Worm (Caenorhabditis elegans) whole organism, L4 larva: ENCODE data around the gene B0302.2.
A peak's percentile ranks its signal among the peaks of the same experiment; 100 is the strongest.

Experiments used
- D1046.2 ChIP-seq: fragments of 200-800 bp; sonication (Bioruptor generic); IDR thresholded peaks from 2 replicates; pipeline ENCODE4 v1.3.6; 2022; ENCODE audit warnings: missing genetic modification characterization, missing compliant biosample characterization
- T26A8.4 ChIP-seq: fragments of 200-800 bp; sonication (Bioruptor generic); IDR thresholded peaks from 2 replicates; pipeline ENCODE4 v1.3.6; 2022; ENCODE audit warnings: missing genetic modification characterization, missing compliant biosample characterization
- Y75B8A.6 ChIP-seq: fragments of 200-800 bp; sonication (Bioruptor generic); IDR thresholded peaks from 2 replicates; pipeline ENCODE4 v1.3.6; 2022; ENCODE audit warnings: missing genetic modification reagents, missing genetic modification characterization, missing compliant biosample characterization
- ZK546.5 ChIP-seq, 2 experiments: sonication (generic microtip); optimal IDR thresholded peaks; 2 replicates each; lab custom pipeline; 2017; ENCODE audit warnings: missing biosample characterization in 2 of 2, missing genetic modification characterization in 2 of 2
- aha-1 ChIP-seq: fragments of 150-350 bp; peaks from one replicate; lab custom pipeline; 2014; ENCODE audit warnings: missing biosample characterization, missing genetic modification characterization
- ama-1 ChIP-seq: fragments of 150-350 bp; optimal IDR thresholded peaks from 2 replicates; lab custom pipeline; 2014; ENCODE audit warnings: inconsistent platforms, mixed read lengths
- attf-4 ChIP-seq: sonication (generic microtip); optimal IDR thresholded peaks from 3 replicates; lab custom pipeline; 2017; ENCODE audit warnings: missing biosample characterization, missing genetic modification characterization
- ceh-32 ChIP-seq: sonication (generic microtip); optimal IDR thresholded peaks from 2 replicates; lab custom pipeline; 2016; ENCODE audit warnings: mild to moderate bottlenecking, missing genetic modification characterization, missing compliant biosample characterization; ENCODE audit not compliant: poor library complexity
- ceh-62 ChIP-seq: sonication (generic microtip); optimal IDR thresholded peaks from 2 replicates; lab custom pipeline; 2017; ENCODE audit warnings: missing biosample characterization, missing genetic modification characterization
- daf-12 ChIP-seq: fragments of 150-350 bp; optimal IDR thresholded peaks from 2 replicates; lab custom pipeline; 2014; ENCODE audit warnings: missing biosample characterization, missing genetic modification reagents, missing genetic modification characterization
- daf-16 ChIP-seq, 3 experiments: sonication (generic microtip); optimal IDR thresholded peaks; 2 replicates each; lab custom pipeline; 2016 to 2017; ENCODE audit warnings: missing genetic modification characterization in 3 of 3, missing genetic modification reagents in 3 of 3, mild to moderate bottlenecking in 2 of 3, missing compliant biosample characterization in 2 of 3, missing biosample characterization in 1 of 3, moderate library complexity in 1 of 3
- daf-8 ChIP-seq: fragments of 200-800 bp; sonication (Bioruptor generic); IDR thresholded peaks from 2 replicates; pipeline ENCODE4 v1.3.6; 2022; ENCODE audit warnings: missing genetic modification characterization, missing compliant biosample characterization
- dmd-6 ChIP-seq: fragments of 200-800 bp; sonication (Bioruptor generic); IDR thresholded peaks from 2 replicates; pipeline ENCODE4 v1.3.6; 2022; ENCODE audit warnings: missing genetic modification reagents, missing genetic modification characterization, missing compliant biosample characterization
- dve-1 ChIP-seq: sonication (generic microtip); optimal IDR thresholded peaks from 2 replicates; lab custom pipeline; 2017; ENCODE audit warnings: antibody characterized with exemption, mild to moderate bottlenecking, missing genetic modification characterization, missing compliant biosample characterization; ENCODE audit not compliant: insufficient read depth
- egl-27 ChIP-seq: sonication (generic microtip); optimal IDR thresholded peaks from 3 replicates; lab custom pipeline; 2017; ENCODE audit warnings: missing biosample characterization, missing genetic modification reagents, missing genetic modification characterization
- egl-43 ChIP-seq: fragments of 200-800 bp; sonication (Bioruptor generic); IDR thresholded peaks from 2 replicates; pipeline ENCODE4 v1.3.6; 2022; ENCODE audit warnings: missing genetic modification reagents, missing genetic modification characterization, missing compliant biosample characterization
- hlh-11 ChIP-seq: fragments of 200-800 bp; sonication (Bioruptor generic); optimal IDR thresholded peaks from 2 replicates; lab custom pipeline; 2018; ENCODE audit warnings: mild to moderate bottlenecking, missing genetic modification characterization, missing compliant biosample characterization
- hmg-1.1 ChIP-seq: fragments of 200-800 bp; sonication (Bioruptor generic); IDR thresholded peaks from 2 replicates; pipeline ENCODE4 v1.3.6; 2022; ENCODE audit warnings: missing genetic modification reagents, missing genetic modification characterization, missing compliant biosample characterization
- jun-1 ChIP-seq: fragments of 150-350 bp; optimal IDR thresholded peaks from 2 replicates; lab custom pipeline; 2014; ENCODE audit warnings: missing biosample characterization, missing genetic modification reagents, missing genetic modification characterization
- lin-13 ChIP-seq: fragments of 150-350 bp; optimal IDR thresholded peaks from 2 replicates; lab custom pipeline; 2014; ENCODE audit warnings: missing biosample characterization, missing genetic modification reagents, missing genetic modification characterization
- lin-15B ChIP-seq: fragments of 150-350 bp; sonication (generic microtip); optimal IDR thresholded peaks from 3 replicates; lab custom pipeline; 2014; ENCODE audit warnings: missing biosample characterization, missing genetic modification characterization
- madf-5 ChIP-seq, 2 experiments: fragments of 200-800 bp; sonication (Bioruptor generic); IDR thresholded peaks; 2 replicates each; pipeline ENCODE4 v1.3.6; 2022; ENCODE audit warnings: missing compliant biosample characterization in 2 of 2, missing genetic modification characterization in 2 of 2
- mdt-29 ChIP-seq: fragments of 200-800 bp; sonication (Bioruptor generic); IDR thresholded peaks from 2 replicates; pipeline ENCODE4 v1.3.6; 2022; ENCODE audit warnings: missing genetic modification reagents, missing genetic modification characterization, missing compliant biosample characterization
- mep-1 ChIP-seq: fragments of 150-350 bp; sonication (generic microtip); optimal IDR thresholded peaks from 3 replicates; lab custom pipeline; 2014; ENCODE audit warnings: missing biosample characterization, missing genetic modification characterization
- mes-2 ChIP-seq: sonication (generic microtip); optimal IDR thresholded peaks from 2 replicates; lab custom pipeline; 2016; ENCODE audit warnings: missing genotype, mild to moderate bottlenecking, missing genetic modification characterization, missing compliant biosample characterization; ENCODE audit not compliant: poor library complexity, severe bottlenecking
- mxl-3 ChIP-seq: fragments of 200-800 bp; sonication (Bioruptor generic); optimal IDR thresholded peaks from 2 replicates; lab custom pipeline; 2018; ENCODE audit warnings: mild to moderate bottlenecking, missing genetic modification characterization, missing compliant biosample characterization
- nhr-28 ChIP-seq: fragments of 150-350 bp; optimal IDR thresholded peaks from 2 replicates; lab custom pipeline; 2014; ENCODE audit warnings: missing biosample characterization, missing genetic modification characterization
- nhr-41 ChIP-seq: fragments of 200-800 bp; sonication (Bioruptor generic); IDR thresholded peaks from 2 replicates; pipeline ENCODE4 v1.3.6; 2022; ENCODE audit warnings: missing genetic modification reagents, missing genetic modification characterization, missing compliant biosample characterization
- nhr-42 ChIP-seq: fragments of 200-800 bp; sonication (Bioruptor generic); IDR thresholded peaks from 2 replicates; pipeline ENCODE4 v1.3.6; 2022; ENCODE audit warnings: missing genetic modification characterization, missing compliant biosample characterization
- nhr-6 ChIP-seq: fragments of 150-350 bp; optimal IDR thresholded peaks from 2 replicates; lab custom pipeline; 2014; ENCODE audit warnings: missing biosample characterization, missing genetic modification characterization
- nhr-76 ChIP-seq: fragments of 150-350 bp; optimal IDR thresholded peaks from 2 replicates; lab custom pipeline; 2014; ENCODE audit warnings: missing biosample characterization, missing genetic modification characterization
- pha-4 ChIP-seq, 2 experiments: fragments of 150-350 bp in 1 of 2; fragments of 200-800 bp in 1 of 2; sonication (Bioruptor generic) in 1 of 2; IDR thresholded peaks in 1 of 2; optimal IDR thresholded peaks in 1 of 2; 2 replicates each; pipeline versions ENCODE4 v1.3.6 to Lab custom; 2014 to 2022; ENCODE audit warnings: missing genetic modification characterization in 2 of 2, missing genetic modification reagents in 2 of 2, missing biosample characterization in 1 of 2, missing compliant biosample characterization in 1 of 2
- pqm-1 ChIP-seq: sonication (generic microtip); optimal IDR thresholded peaks from 2 replicates; lab custom pipeline; 2017; ENCODE audit warnings: missing biosample characterization, missing genetic modification characterization
- spr-3 ChIP-seq: fragments of 200-800 bp; sonication (Bioruptor generic); optimal IDR thresholded peaks from 2 replicates; lab custom pipeline; 2018; ENCODE audit warnings: mild to moderate bottlenecking, missing genetic modification characterization, missing compliant biosample characterization
- tra-1 ChIP-seq: fragments of 200-800 bp; sonication (Bioruptor generic); IDR thresholded peaks from 2 replicates; pipeline ENCODE4 v1.3.6; 2022; ENCODE audit warnings: missing genetic modification reagents, missing genetic modification characterization, missing compliant biosample characterization
- unc-39 ChIP-seq: sonication (generic microtip); optimal IDR thresholded peaks from 2 replicates; lab custom pipeline; 2017; ENCODE audit warnings: missing biosample characterization, missing genetic modification characterization
- zfp-2 ChIP-seq: sonication (generic microtip); optimal IDR thresholded peaks from 2 replicates; lab custom pipeline; 2016; ENCODE audit warnings: mild to moderate bottlenecking, missing genetic modification characterization, missing compliant biosample characterization
- zip-11 ChIP-seq: fragments of 200-800 bp; sonication (Bioruptor generic); IDR thresholded peaks from 2 replicates; pipeline ENCODE4 v1.3.6; 2022; ENCODE audit warnings: missing genetic modification characterization, missing compliant biosample characterization
- ztf-11 ChIP-seq: fragments of 150-350 bp; optimal IDR thresholded peaks from 2 replicates; lab custom pipeline; 2014; ENCODE audit warnings: missing biosample characterization, missing genetic modification characterization

The B0302.2 gene

ce11 chrX:17184363-17184762 is 6.0 kb downstream of the B0302.2 start (continued):
- TF ChIP-seq hmg-1.1 (GFP tag; lab: Robert Waterston, UW) (peak; percentile 91), dve-1 (tag; lab: Kevin White, UChicago) (peak; percentile 25), mep-1 (tag; lab: Kevin White, UChicago) (peak; percentile 75), nhr-28 (tag; lab: Kevin White, UChicago) (peak; percentile 94), lin-13 (GFP tag; lab: Kevin White, UChicago) (no peak), zfp-2 (no peak), ama-1 (lab: Kevin White, UChicago) (no peak), ZK546.5 (tag; optimal IDR thresholded peaks at IDR 0.05; lab: Kevin White, UChicago) (no peak), madf-5 (GFP tag; IDR thresholded peaks at IDR 0.05; lab: Robert Waterston, UW) (no peak), daf-8 (GFP tag; lab: Robert Waterston, UW) (no peak), egl-27 (tag; lab: Kevin White, UChicago) (no peak), unc-39 (no peak)

- no peak for TF ChIP-seq D1046.2 (GFP tag; lab: Robert Waterston, UW)
- no peak for TF ChIP-seq jun-1
- TF ChIP-seq zip-11 (GFP tag; lab: Robert Waterston, UW), result no peak
- TF ChIP-seq pqm-1 (tag; lab: Kevin White, UChicago), result peak; percentile 75
- no peak for TF ChIP-seq T26A8.4 (GFP tag; lab: Robert Waterston, UW)
- no peak for TF ChIP-seq lin-15B (tag; lab: Kevin White, UChicago)
- no peak for TF ChIP-seq zfp-2
- peak; percentile 25 for TF ChIP-seq mes-2
- TF ChIP-seq ztf-11 (tag; lab: Kevin White, UChicago), result no peak
- TF ChIP-seq nhr-76 (tag; lab: Kevin White, UChicago), result no peak
- TF ChIP-seq tra-1 (GFP tag; lab: Robert Waterston, UW), result peak; percentile 66; the same call in 1 of the 2 replicates
- no peak for TF ChIP-seq egl-43 (GFP tag; lab: Robert Waterston, UW)
- peak; percentile 96 for TF ChIP-seq aha-1
- no peak for TF ChIP-seq mdt-29 (GFP tag; lab: Robert Waterston, UW)
- peak; percentile 55 for TF ChIP-seq hlh-11 (tag; lab: Kevin White, UChicago)
- TF ChIP-seq dve-1 (tag; lab: Kevin White, UChicago), result peak; percentile 33
- TF ChIP-seq daf-12 (tag; lab: Kevin White, UChicago), result no peak
- TF ChIP-seq ceh-32 (tag; lab: Kevin White, UChicago), result no peak
- no peak for TF ChIP-seq Y75B8A.6
- no peak for TF ChIP-seq ama-1 (lab: Kevin White, UChicago)
- TF ChIP-seq pha-4 (GFP tag; IDR thresholded peaks at IDR 0.05; lab: Robert Waterston, UW), result no peak
- TF ChIP-seq pha-4 (tag; optimal IDR thresholded peaks at IDR 0.05; lab: Kevin White, UChicago), result no peak
- peak; percentile 80 for TF ChIP-seq dmd-6
- TF ChIP-seq mxl-3, result peak; percentile 23
- no peak for TF ChIP-seq attf-4 (tag; lab: Kevin White, UChicago)
- no peak for TF ChIP-seq daf-16 (GFP tag; optimal IDR thresholded peaks at IDR 0.05; lab: Kevin White, UChicago)
- TF ChIP-seq daf-16 (tag; optimal IDR thresholded peaks at IDR 0.05; lab: Kevin White, UChicago), result peak; percentile 51
- no peak for TF ChIP-seq ceh-62 (tag; lab: Kevin White, UChicago)
- peak; percentile 53 for TF ChIP-seq nhr-28 (tag; lab: Kevin White, UChicago)
These were observed 7.5 kb downstream of the B0302.2 start, which contains the start of gene sid-3 for ce11 chrX:17185696-17186430. TSS of gene sid-3 (plus strand) at chrX:17186380.

- TF ChIP-seq egl-43 (GFP tag; lab: Robert Waterston, UW), result no peak
- TF ChIP-seq pqm-1 (tag; lab: Kevin White, UChicago), result peak; percentile 84
- peak; percentile 9 for TF ChIP-seq nhr-6 (tag; lab: Kevin White, UChicago)
- TF ChIP-seq nhr-42, result 0 out of 2 replicates have a peak, but pooled peaks have one; percentile 12
- TF ChIP-seq dve-1 (tag; lab: Kevin White, UChicago), result peak; percentile 19
- no peak for TF ChIP-seq Y75B8A.6
- TF ChIP-seq hlh-11 (tag; lab: Kevin White, UChicago), result peak; percentile 56
- TF ChIP-seq madf-5 (GFP tag; IDR thresholded peaks at IDR 0.05; lab: Robert Waterston, UW), result no peak
- peak; percentile 52 for TF ChIP-seq nhr-28 (tag; lab: Kevin White, UChicago)
- TF ChIP-seq spr-3 (GFP tag; lab: Kevin White, UChicago), result no peak
- peak; percentile 61; the same call in 1 of the 2 replicates for TF ChIP-seq dmd-6
- TF ChIP-seq daf-16 (GFP tag; optimal IDR thresholded peaks at IDR 0.05; lab: Kevin White, UChicago), result no peak
- TF ChIP-seq daf-16 (tag; optimal IDR thresholded peaks at IDR 0.05; lab: Kevin White, UChicago), result peak; percentile 73
- TF ChIP-seq nhr-41 (GFP tag; lab: Robert Waterston, UW), result 0 out of 2 replicates have a peak, but pooled peaks have one; percentile 31
- TF ChIP-seq, all 104 proteins: peak for 9
These were observed 16.7 kb downstream of the B0302.2 start, which contains the start of gene B0302.5 for ce11 chrX:17195080-17195479. TSS of gene B0302.5 (minus strand) at chrX:17195137.
